Worm (Caenorhabditis elegans) whole organism, young adult: ENCODE measurements around the gene ifb-2.

Experiments used
- B0336.3 ChIP-seq: fragments of 200-800 bp; sonication (Bioruptor generic); IDR thresholded peaks from 2 replicates; pipeline ENCODE4 v1.3.6; 2022; ENCODE audit warnings: missing genetic modification characterization, missing compliant biosample characterization
- D2030.7 ChIP-seq: fragments of 200-800 bp; sonication (Bioruptor generic); IDR thresholded peaks from 2 replicates; pipeline ENCODE4 v1.3.6; 2022; ENCODE audit warnings: missing genetic modification reagents, missing genetic modification characterization, missing compliant biosample characterization
- F37B4.10 ChIP-seq: fragments of 200-800 bp; sonication (Bioruptor generic); IDR thresholded peaks from 2 replicates; pipeline ENCODE4 v1.3.6; 2022; ENCODE audit warnings: missing genetic modification characterization, missing compliant biosample characterization
- Y53F4B.3 ChIP-seq: fragments of 200-800 bp; sonication (Bioruptor generic); IDR thresholded peaks from 2 replicates; pipeline ENCODE4 v1.3.6; 2022; ENCODE audit warnings: missing genetic modification reagents, missing genetic modification characterization, missing compliant biosample characterization
- Y53G8AR.9 ChIP-seq: fragments of 200-800 bp; sonication (Bioruptor generic); conservative IDR thresholded peaks from 2 replicates; pipeline ENCODE4 v1.3.6; 2022; ENCODE audit warnings: missing genetic modification reagents, missing genetic modification characterization, missing compliant biosample characterization
- Y95B8A.8 ChIP-seq: fragments of 200-800 bp; sonication (Bioruptor generic); IDR thresholded peaks from 2 replicates; pipeline ENCODE4 v1.3.6; 2022; ENCODE audit warnings: missing genetic modification reagents, missing genetic modification characterization, missing compliant biosample characterization
- ama-1 ChIP-seq, 3 experiments: fragments of 150-350 bp in 1 of 3; sonication (generic microtip) in 2 of 3; optimal IDR thresholded peaks; 2 replicates each; lab custom pipeline; 2014 to 2018; ENCODE audit warnings: missing biosample characterization in 2 of 3, missing genetic modification characterization in 2 of 3, missing genetic modification reagents in 2 of 3
- attf-3 ChIP-seq: fragments of 200-800 bp; sonication (Bioruptor generic); conservative IDR thresholded peaks from 2 replicates; pipeline ENCODE4 v1.3.6; 2022; ENCODE audit warnings: missing genetic modification reagents, missing genetic modification characterization, missing compliant biosample characterization
- ceh-27 ChIP-seq: fragments of 200-800 bp; sonication (Bioruptor generic); optimal IDR thresholded peaks from 2 replicates; lab custom pipeline; 2018; ENCODE audit warnings: mild to moderate bottlenecking, missing genetic modification characterization, moderate library complexity, missing compliant biosample characterization
- die-1 ChIP-seq: sonication (generic microtip); optimal IDR thresholded peaks from 2 replicates; lab custom pipeline; 2016; ENCODE audit warnings: missing genotype, mild to moderate bottlenecking, missing genetic modification characterization, missing compliant biosample characterization
- dox-1 ChIP-seq: fragments of 200-800 bp; sonication (Bioruptor generic); IDR thresholded peaks from 2 replicates; pipeline ENCODE4 v1.3.6; 2022; ENCODE audit warnings: missing genetic modification reagents, missing genetic modification characterization, missing compliant biosample characterization
- dpff-1 ChIP-seq: sonication (generic microtip); optimal IDR thresholded peaks from 2 replicates; lab custom pipeline; 2017; ENCODE audit warnings: mild to moderate bottlenecking, missing genetic modification characterization, missing compliant biosample characterization
- dpl-1 ChIP-seq: fragments of 150-350 bp; optimal IDR thresholded peaks from 2 replicates; lab custom pipeline; 2014; ENCODE audit warnings: missing biosample characterization, missing genetic modification reagents, missing genetic modification characterization
- efl-1 ChIP-seq: fragments of 150-350 bp; optimal IDR thresholded peaks from 2 replicates; lab custom pipeline; 2014; ENCODE audit warnings: missing biosample characterization, missing genetic modification reagents, missing genetic modification characterization
- egrh-3 ChIP-seq: fragments of 200-800 bp; sonication (Bioruptor generic); IDR thresholded peaks from 2 replicates; pipeline ENCODE4 v1.3.6; 2022; ENCODE audit warnings: missing genetic modification reagents, missing genetic modification characterization, missing compliant biosample characterization
- ekl-4 ChIP-seq: fragments of 200-800 bp; sonication (Bioruptor generic); IDR thresholded peaks from 2 replicates; pipeline ENCODE4 v1.3.6; 2022; ENCODE audit warnings: missing genetic modification reagents, missing genetic modification characterization, missing compliant biosample characterization
- ets-4 ChIP-seq: fragments of 200-800 bp; sonication (Bioruptor generic); optimal IDR thresholded peaks from 2 replicates; lab custom pipeline; 2018; ENCODE audit warnings: mild to moderate bottlenecking, missing genetic modification characterization, missing compliant biosample characterization
- fkh-3 ChIP-seq: sonication (generic microtip); optimal IDR thresholded peaks from 2 replicates; lab custom pipeline; 2016; ENCODE audit warnings: mild to moderate bottlenecking, missing genetic modification characterization, missing compliant biosample characterization
- hlh-12 ChIP-seq: sonication (generic microtip); optimal IDR thresholded peaks from 2 replicates; lab custom pipeline; 2016; ENCODE audit warnings: missing genetic modification characterization, missing compliant biosample characterization
- hsf-1 ChIP-seq: fragments of 200-800 bp; sonication (Bioruptor generic); IDR thresholded peaks from 2 replicates; pipeline ENCODE4 v1.3.6; 2022; ENCODE audit warnings: missing genetic modification reagents, missing genetic modification characterization, missing compliant biosample characterization
- lag-1 ChIP-seq: fragments of 200-800 bp; sonication (Bioruptor generic); IDR thresholded peaks from 2 replicates; pipeline ENCODE4 v1.3.6; 2022; ENCODE audit warnings: missing genetic modification reagents, missing genetic modification characterization, missing compliant biosample characterization
- let-607 ChIP-seq, 2 experiments: fragments of 200-800 bp in 1 of 2; sonication (Bioruptor generic) in 1 of 2; sonication (generic microtip) in 1 of 2; optimal IDR thresholded peaks; 2 replicates each; lab custom pipeline; 2016 to 2018; ENCODE audit warnings: mild to moderate bottlenecking in 2 of 2, missing compliant biosample characterization in 2 of 2, missing genetic modification characterization in 2 of 2, moderate library complexity in 2 of 2, missing genotype in 1 of 2
- lin-26 ChIP-seq: fragments of 200-800 bp; sonication (Bioruptor generic); IDR thresholded peaks from 2 replicates; pipeline ENCODE4 v1.3.6; 2022; ENCODE audit warnings: missing genetic modification reagents, missing genetic modification characterization, missing compliant biosample characterization
- mcd-1 ChIP-seq: fragments of 200-800 bp; sonication (Bioruptor generic); IDR thresholded peaks from 2 replicates; pipeline ENCODE4 v1.3.6; 2022; ENCODE audit warnings: missing genetic modification reagents, missing genetic modification characterization, missing compliant biosample characterization
- mes-4 ChIP-seq: sonication (generic microtip); optimal IDR thresholded peaks from 2 replicates; lab custom pipeline; 2016; ENCODE audit warnings: missing genotype, missing genetic modification characterization, missing compliant biosample characterization
- mxl-1 ChIP-seq: sonication (generic microtip); optimal IDR thresholded peaks from 2 replicates; lab custom pipeline; 2016; ENCODE audit warnings: missing genetic modification characterization, missing compliant biosample characterization
- nfya-1 ChIP-seq: sonication (generic microtip); optimal IDR thresholded peaks from 2 replicates; lab custom pipeline; 2017; ENCODE audit warnings: antibody characterized with exemption, missing compliant biosample characterization, missing genetic modification characterization, borderline replicate concordance; ENCODE audit not compliant: insufficient read depth
- nfyb-1 ChIP-seq: fragments of 200-800 bp; sonication (Bioruptor generic); IDR thresholded peaks from 2 replicates; pipeline ENCODE4 v1.3.6; 2022; ENCODE audit warnings: missing genetic modification reagents, missing genetic modification characterization, missing compliant biosample characterization
- nhr-27 ChIP-seq: fragments of 200-800 bp; sonication (Bioruptor generic); optimal IDR thresholded peaks from 2 replicates; lab custom pipeline; 2018; ENCODE audit warnings: mild to moderate bottlenecking, missing genetic modification characterization, moderate library complexity, missing compliant biosample characterization
- repo-1 ChIP-seq: sonication (generic microtip); optimal IDR thresholded peaks from 2 replicates; lab custom pipeline; 2017; ENCODE audit warnings: mild to moderate bottlenecking, missing genetic modification characterization, missing compliant biosample characterization
- sdz-38 ChIP-seq: sonication (generic microtip); optimal IDR thresholded peaks from 2 replicates; lab custom pipeline; 2016; ENCODE audit warnings: missing genotype, missing genetic modification characterization, missing compliant biosample characterization
- sea-2 ChIP-seq: fragments of 200-800 bp; sonication (Bioruptor generic); IDR thresholded peaks from 2 replicates; pipeline ENCODE4 v1.3.6; 2022; ENCODE audit warnings: missing genetic modification characterization, missing compliant biosample characterization
- snpc-1.3 ChIP-seq: sonication (generic microtip); optimal IDR thresholded peaks from 2 replicates; lab custom pipeline; 2017; ENCODE audit warnings: missing genetic modification characterization, mild to moderate bottlenecking, missing compliant biosample characterization, antibody characterized with exemption, moderate library complexity, missing genotype, missing genetic modification reagents; ENCODE audit not compliant: insufficient read depth
- snpc-3.4 ChIP-seq: sonication (generic microtip); optimal IDR thresholded peaks from 2 replicates; lab custom pipeline; 2017; ENCODE audit warnings: missing genetic modification characterization, mild to moderate bottlenecking, missing compliant biosample characterization, antibody characterized with exemption, moderate library complexity, missing genotype, missing genetic modification reagents
- snpc-4 ChIP-seq, 5 experiments: fragments of 150-350 bp in 1 of 5; sonication (generic microtip) in 4 of 5; optimal IDR thresholded peaks; 2 replicates each; lab custom pipeline; 2014 to 2018; ENCODE audit warnings: missing genetic modification characterization in 5 of 5, missing biosample characterization in 3 of 5, antibody characterized with exemption in 2 of 5, mild to moderate bottlenecking in 2 of 5, missing compliant biosample characterization in 2 of 5, missing genotype in 2 of 5, moderate library complexity in 2 of 5, missing genetic modification reagents in 1 of 5
- tbp1 ChIP-seq: fragments of 200-800 bp; sonication (Bioruptor generic); optimal IDR thresholded peaks from 2 replicates; lab custom pipeline; 2018; ENCODE audit warnings: mild to moderate bottlenecking, missing genetic modification characterization, missing compliant biosample characterization
- tlf-1 ChIP-seq: fragments of 200-800 bp; sonication (Bioruptor generic); optimal IDR thresholded peaks from 2 replicates; lab custom pipeline; 2018; ENCODE audit warnings: mild to moderate bottlenecking, missing genetic modification characterization, missing compliant biosample characterization
- unc-62 ChIP-seq: fragments of 150-350 bp; optimal IDR thresholded peaks from 2 replicates; lab custom pipeline; 2014; ENCODE audit warnings: missing biosample characterization, missing genetic modification reagents, missing genetic modification characterization
- xnd-1 ChIP-seq: sonication (generic microtip); optimal IDR thresholded peaks from 2 replicates; lab custom pipeline; 2016; ENCODE audit warnings: missing genotype, missing genetic modification reagents, missing genetic modification characterization, missing compliant biosample characterization
- zfh-2 ChIP-seq: fragments of 200-800 bp; sonication (Bioruptor generic); conservative IDR thresholded peaks from 2 replicates; pipeline ENCODE4 v1.3.6; 2022; ENCODE audit warnings: missing genetic modification reagents, missing genetic modification characterization, missing compliant biosample characterization
- zim-3 ChIP-seq: sonication (generic microtip); optimal IDR thresholded peaks from 2 replicates; lab custom pipeline; 2017; ENCODE audit warnings: mild to moderate bottlenecking, missing genetic modification characterization, moderate library complexity, missing compliant biosample characterization
- ztf-22 ChIP-seq: fragments of 200-800 bp; sonication (Bioruptor generic); optimal IDR thresholded peaks from 2 replicates; lab custom pipeline; 2018; ENCODE audit warnings: mild to moderate bottlenecking, missing genetic modification characterization, moderate library complexity, missing compliant biosample characterization
- ztf-3 ChIP-seq: fragments of 200-800 bp; sonication (Bioruptor generic); optimal IDR thresholded peaks from 2 replicates; lab custom pipeline; 2018; ENCODE audit warnings: mild to moderate bottlenecking, missing genetic modification characterization, missing compliant biosample characterization
- ztf-6 ChIP-seq: fragments of 200-800 bp; sonication (Bioruptor generic); IDR thresholded peaks from 2 replicates; pipeline ENCODE4 v1.3.6; 2022; ENCODE audit warnings: missing genetic modification reagents, missing genetic modification characterization, missing compliant biosample characterization

The ifb-2 gene

DNA sequence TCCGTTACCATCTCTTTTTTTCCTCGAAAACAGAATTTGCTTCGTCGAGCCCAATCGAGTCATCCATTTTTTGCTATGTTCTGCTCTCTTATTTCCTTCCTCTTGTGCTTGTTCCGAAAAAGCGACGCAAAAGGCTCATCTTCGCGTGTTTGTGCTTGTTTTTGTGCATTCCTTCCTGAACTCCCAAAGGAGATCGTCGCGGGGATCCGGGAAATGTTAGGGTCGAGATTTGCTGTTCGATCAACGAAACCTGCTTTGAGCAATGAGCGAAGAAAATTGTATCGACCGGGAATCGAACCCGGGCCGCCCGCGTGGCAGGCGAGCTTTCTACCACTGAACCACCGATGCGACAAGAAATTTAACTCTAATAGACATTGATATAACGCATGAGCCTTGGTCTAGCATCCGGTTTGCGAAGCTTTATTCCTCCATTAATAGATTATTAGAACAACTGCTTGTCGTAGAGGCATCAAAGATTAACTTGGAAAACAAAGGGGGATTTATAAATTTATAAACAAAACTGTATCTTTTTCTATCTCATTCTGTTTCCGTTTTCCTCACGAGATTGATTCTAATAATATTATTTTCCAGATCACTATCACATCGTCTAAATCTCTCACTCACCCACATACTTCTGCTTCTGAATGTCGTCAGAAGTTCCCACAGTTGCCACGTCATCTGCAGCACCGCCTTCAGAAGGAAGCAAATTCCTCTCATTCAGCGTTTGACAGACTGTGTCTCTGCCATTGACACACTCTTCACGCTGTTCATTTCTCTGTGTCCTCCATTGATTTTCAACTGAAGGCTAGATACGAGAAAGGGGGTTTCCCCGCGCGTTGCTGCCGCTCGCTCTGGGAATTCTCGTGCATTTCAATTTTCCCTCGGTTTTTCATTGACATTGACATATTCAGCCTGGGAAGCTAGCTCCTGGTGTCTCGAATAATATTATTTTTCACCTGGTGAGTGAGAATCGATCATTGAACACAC, 32.2 kb downstream of the ifb-2 start, which contains the start of gene K05F1.6 (continued):
- TF ChIP-seq dpff-1, result peak; percentile 66
- TF ChIP-seq sea-2, result no peak
- TF ChIP-seq lag-1, result no peak
- peak; percentile 77; the same call in 1 of the 2 replicates for TF ChIP-seq Y53G8AR.9 (GFP tag; lab: Robert Waterston, UW)
- TF ChIP-seq Y95B8A.8 (GFP tag; lab: Robert Waterston, UW), result peak; percentile 70
- peak; percentile 40 to 65 for TF ChIP-seq let-607 (tag; optimal IDR thresholded peaks at IDR 0.05; lab: Kevin White, UChicago)
- TF ChIP-seq sdz-38 (tag; lab: Kevin White, UChicago), result no peak
- no peak for TF ChIP-seq efl-1 (GFP tag; lab: Kevin White, UChicago)
- peak; percentile 55 for TF ChIP-seq snpc-4 (GFP tag; optimal IDR thresholded peaks at IDR 0.05; lab: Kevin White, UChicago)
- peak in 3 of 4 experiments; percentile 76 to 81 (median 77) for TF ChIP-seq snpc-4 (tag; optimal IDR thresholded peaks at IDR 0.05; lab: Kevin White, UChicago)
- no peak for TF ChIP-seq unc-62 (GFP tag; lab: Kevin White, UChicago)
- TF ChIP-seq ekl-4 (GFP tag; lab: Robert Waterston, UW), result peak; percentile 67; the same call in 1 of the 2 replicates
- peak; percentile 49; the same call in 1 of the 2 replicates for TF ChIP-seq egrh-3
- TF ChIP-seq dpl-1, result no peak
- peak; percentile 76 for TF ChIP-seq mes-4 (tag; lab: Kevin White, UChicago)
- TF ChIP-seq snpc-3.4 (tag; lab: Kevin White, UChicago), result peak; percentile 84
- peak; percentile 60; the same call in 1 of the 2 replicates for TF ChIP-seq Y53F4B.3 (GFP tag; lab: Robert Waterston, UW)
- TF ChIP-seq ets-4, result peak; percentile 60
- peak; percentile 88 for TF ChIP-seq nfyb-1 (GFP tag; lab: Robert Waterston, UW)
- no peak for TF ChIP-seq ztf-3 (GFP tag; lab: Kevin White, UChicago)
- no peak for TF ChIP-seq ama-1 (optimal IDR thresholded peaks at IDR 0.05; lab: Kevin White, UChicago)
- TF ChIP-seq ama-1 (GFP tag; optimal IDR thresholded peaks at IDR 0.05; lab: Kevin White, UChicago), result peak; percentile 36 to 67
- peak; percentile 72 for TF ChIP-seq mcd-1 (GFP tag; lab: Robert Waterston, UW)
- peak; percentile 76 for TF ChIP-seq mxl-1
- no peak; the same call in 1 of the 2 replicates for TF ChIP-seq zfh-2 (GFP tag; lab: Robert Waterston, UW)
- peak; percentile 12 for TF ChIP-seq ztf-22
- TF ChIP-seq fkh-3 (tag; lab: Kevin White, UChicago), result peak; percentile 66
- no peak for TF ChIP-seq nfya-1
- TF ChIP-seq D2030.7 (GFP tag; lab: Robert Waterston, UW), result peak; percentile 89
- TF ChIP-seq dox-1 (GFP tag; lab: Robert Waterston, UW), result peak; percentile 89
- peak; percentile 83; the same call in 1 of the 2 replicates for TF ChIP-seq B0336.3
- peak; percentile 90 for TF ChIP-seq die-1 (tag; lab: Kevin White, UChicago)
- TF ChIP-seq hlh-12, result peak; percentile 32
- no peak for TF ChIP-seq F37B4.10 (GFP tag; lab: Robert Waterston, UW)
- TF ChIP-seq tlf-1 (GFP tag; lab: Kevin White, UChicago), result peak; percentile 23
- peak; percentile 44 for TF ChIP-seq ceh-27 (GFP tag; lab: Kevin White, UChicago)
- TF ChIP-seq tbp1, result peak; percentile 95
- peak; percentile 39 for TF ChIP-seq xnd-1
- TF ChIP-seq zim-3, result peak; percentile 94
- TF ChIP-seq hsf-1 (GFP tag; lab: Robert Waterston, UW), result peak; percentile 44; the same call in 1 of the 2 replicates
- TF ChIP-seq lin-26 (GFP tag; lab: Robert Waterston, UW), result peak; percentile 95
- 0 out of 2 replicates have a peak, but pooled peaks have one; percentile 43 for TF ChIP-seq ztf-6 (GFP tag; lab: Robert Waterston, UW)
- peak; percentile 60 for TF ChIP-seq nhr-27 (tag; lab: Kevin White, UChicago)
- TF ChIP-seq attf-3 (GFP tag; lab: Robert Waterston, UW), result peak; percentile 48; the same call in 1 of the 2 replicates
- TF ChIP-seq repo-1, result peak; percentile 82
- TF ChIP-seq snpc-1.3 (tag; lab: Kevin White, UChicago), result peak; percentile 59
